Worm (Caenorhabditis elegans) whole organism, late embryonic: ENCODE results near the gene fbxa-211.

Experiments used
- C08G9.2 ChIP-seq: sonication (generic microtip); optimal IDR thresholded peaks from 2 replicates; lab custom pipeline; 2016; ENCODE audit warnings: mild to moderate bottlenecking, missing genetic modification characterization, moderate library complexity, missing compliant biosample characterization
- C38D4.7 ChIP-seq: fragments of 200-800 bp; sonication (Bioruptor generic); optimal IDR thresholded peaks from 2 replicates; lab custom pipeline; 2018; ENCODE audit warnings: mild to moderate bottlenecking, missing genetic modification characterization, moderate library complexity, missing compliant biosample characterization
- F13H6.1 ChIP-seq: sonication (generic microtip); optimal IDR thresholded peaks from 2 replicates; lab custom pipeline; 2016; ENCODE audit warnings: missing genetic modification characterization, missing compliant biosample characterization
- K09A11.1 ChIP-seq: sonication (generic microtip); optimal IDR thresholded peaks from 2 replicates; lab custom pipeline; 2017; ENCODE audit warnings: antibody characterized with exemption, mild to moderate bottlenecking, missing genetic modification characterization, missing compliant biosample characterization; ENCODE audit not compliant: insufficient read depth
- Y22D7AL.16 ChIP-seq: sonication (generic microtip); optimal IDR thresholded peaks from 2 replicates; lab custom pipeline; 2016; ENCODE audit warnings: missing genetic modification characterization, missing compliant biosample characterization
- ahr-1 ChIP-seq: sonication (generic microtip); optimal IDR thresholded peaks from 2 replicates; lab custom pipeline; 2016; ENCODE audit warnings: missing genetic modification characterization, missing compliant biosample characterization
- ceh-18 ChIP-seq: sonication (generic microtip); optimal IDR thresholded peaks from 2 replicates; lab custom pipeline; 2016; ENCODE audit warnings: missing genetic modification characterization, missing compliant biosample characterization
- ceh-19 ChIP-seq: fragments of 200-800 bp; sonication (Bioruptor generic); optimal IDR thresholded peaks from 2 replicates; lab custom pipeline; 2018; ENCODE audit warnings: mild to moderate bottlenecking, missing genetic modification characterization, missing compliant biosample characterization
- ceh-2 ChIP-seq: sonication (generic microtip); optimal IDR thresholded peaks from 2 replicates; lab custom pipeline; 2016; ENCODE audit warnings: missing genotype, missing genetic modification characterization, missing compliant biosample characterization
- ceh-30 ChIP-seq: fragments of 150-350 bp; optimal IDR thresholded peaks from 2 replicates; lab custom pipeline; 2014; ENCODE audit warnings: missing biosample characterization, missing genetic modification characterization
- ceh-45 ChIP-seq: fragments of 200-800 bp; sonication (Bioruptor generic); IDR thresholded peaks from 2 replicates; pipeline ENCODE4 v1.3.6; 2022; ENCODE audit warnings: missing genetic modification reagents, missing genetic modification characterization, missing compliant biosample characterization
- ceh-9 ChIP-seq: sonication (generic microtip); optimal IDR thresholded peaks from 2 replicates; lab custom pipeline; 2016; ENCODE audit warnings: mild to moderate bottlenecking, missing genetic modification characterization, inconsistent platforms, missing compliant biosample characterization
- elt-2 ChIP-seq: sonication (generic microtip); optimal IDR thresholded peaks from 2 replicates; lab custom pipeline; 2016; ENCODE audit warnings: missing genetic modification reagents, missing genetic modification characterization, missing compliant biosample characterization
- eyg-1 ChIP-seq: sonication (generic microtip); optimal IDR thresholded peaks from 2 replicates; lab custom pipeline; 2016; ENCODE audit warnings: missing genotype, missing genetic modification characterization, missing compliant biosample characterization
- fkh-10 ChIP-seq: fragments of 150-350 bp; optimal IDR thresholded peaks from 2 replicates; lab custom pipeline; 2014; ENCODE audit warnings: missing biosample characterization, missing genetic modification reagents, missing genetic modification characterization
- fkh-6 ChIP-seq: sonication (generic microtip); optimal IDR thresholded peaks from 2 replicates; lab custom pipeline; 2016; ENCODE audit warnings: missing genetic modification characterization, missing compliant biosample characterization
- hlh-30 ChIP-seq: sonication (generic microtip); optimal IDR thresholded peaks from 2 replicates; lab custom pipeline; 2017; ENCODE audit warnings: antibody characterized with exemption, missing genetic modification characterization, missing compliant biosample characterization; ENCODE audit not compliant: insufficient read depth
- hlh-6 ChIP-seq: sonication (generic microtip); optimal IDR thresholded peaks from 2 replicates; lab custom pipeline; 2016; ENCODE audit warnings: missing genotype, missing genetic modification characterization, missing compliant biosample characterization
- lin-11 ChIP-seq: fragments of 200-800 bp; sonication (Bioruptor generic); optimal IDR thresholded peaks from 2 replicates; lab custom pipeline; 2018; ENCODE audit warnings: mild to moderate bottlenecking, missing genetic modification characterization, missing compliant biosample characterization
- madf-2 ChIP-seq: sonication (generic microtip); optimal IDR thresholded peaks from 2 replicates; lab custom pipeline; 2017; ENCODE audit warnings: missing genetic modification characterization, missing compliant biosample characterization
- nfya-1 ChIP-seq: sonication (generic microtip); optimal IDR thresholded peaks from 2 replicates; lab custom pipeline; 2017; ENCODE audit warnings: missing genetic modification characterization, mild to moderate bottlenecking, missing compliant biosample characterization, antibody characterized with exemption, moderate library complexity
- nhr-11 ChIP-seq: fragments of 150-350 bp; optimal IDR thresholded peaks from 2 replicates; lab custom pipeline; 2014; ENCODE audit warnings: missing biosample characterization, missing genetic modification characterization
- odd-2 ChIP-seq: sonication (generic microtip); optimal IDR thresholded peaks from 2 replicates; lab custom pipeline; 2017; ENCODE audit warnings: antibody characterized with exemption, mild to moderate bottlenecking, missing genetic modification characterization, missing compliant biosample characterization
- pat-9 ChIP-seq: fragments of 200-800 bp; sonication (Bioruptor generic); optimal IDR thresholded peaks from 2 replicates; lab custom pipeline; 2018; ENCODE audit warnings: mild to moderate bottlenecking, missing genetic modification characterization, moderate library complexity, missing compliant biosample characterization
- pros-1 ChIP-seq: fragments of 150-350 bp; optimal IDR thresholded peaks from 2 replicates; lab custom pipeline; 2014; ENCODE audit warnings: missing biosample characterization, missing genetic modification reagents, missing genetic modification characterization
- ref-2 ChIP-seq: sonication (generic microtip); optimal IDR thresholded peaks from 2 replicates; lab custom pipeline; 2016; ENCODE audit warnings: missing genetic modification characterization, missing compliant biosample characterization
- rnt-1 ChIP-seq: sonication (generic microtip); optimal IDR thresholded peaks from 2 replicates; lab custom pipeline; 2016; ENCODE audit warnings: missing genetic modification characterization, missing compliant biosample characterization
- sdc-2 ChIP-seq: sonication (generic microtip); optimal IDR thresholded peaks from 2 replicates; lab custom pipeline; 2016; ENCODE audit warnings: missing genotype, missing genetic modification characterization, missing compliant biosample characterization
- sox-2 ChIP-seq: fragments of 200-800 bp; sonication (Bioruptor generic); IDR thresholded peaks from 2 replicates; pipeline ENCODE4 v1.3.6; 2022; ENCODE audit warnings: missing genetic modification reagents, missing genetic modification characterization, missing compliant biosample characterization
- sox-4 ChIP-seq: sonication (generic microtip); optimal IDR thresholded peaks from 2 replicates; lab custom pipeline; 2017; ENCODE audit warnings: mild to moderate bottlenecking, missing genetic modification characterization, inconsistent platforms, missing compliant biosample characterization
- tbx-7 ChIP-seq: sonication (generic microtip); optimal IDR thresholded peaks from 2 replicates; lab custom pipeline; 2016; ENCODE audit warnings: missing genotype, missing genetic modification characterization, missing compliant biosample characterization
- unc-86 ChIP-seq: sonication (generic microtip); optimal IDR thresholded peaks from 2 replicates; lab custom pipeline; 2016; ENCODE audit warnings: missing genetic modification characterization, missing compliant biosample characterization
- zip-5 ChIP-seq: sonication (generic microtip); optimal IDR thresholded peaks from 2 replicates; lab custom pipeline; 2016; ENCODE audit warnings: missing genetic modification characterization, missing compliant biosample characterization
- ztf-16 ChIP-seq: sonication (generic microtip); optimal IDR thresholded peaks from 2 replicates; lab custom pipeline; 2017; ENCODE audit warnings: missing genetic modification characterization, missing compliant biosample characterization

fbxa-211 gene

DNA sequence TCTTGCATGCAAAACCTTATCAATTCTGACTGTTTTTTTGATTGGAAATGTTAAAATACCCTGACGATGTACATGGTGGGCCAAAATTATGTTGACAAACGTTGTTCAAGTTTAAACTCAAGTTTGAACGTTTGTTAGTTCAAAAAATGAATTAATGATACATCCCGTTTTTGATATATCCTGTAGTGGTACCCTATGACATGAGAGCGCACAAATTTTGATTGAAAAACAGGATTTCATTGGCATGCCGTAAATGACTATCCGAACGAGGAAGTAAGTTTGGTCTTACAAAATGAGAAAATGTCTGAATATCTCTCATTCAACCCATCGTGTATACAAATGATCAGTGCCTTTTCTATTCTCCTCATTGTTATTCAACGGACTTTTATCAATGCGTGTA is 13.8 kb downstream of the fbxa-211 start, which contains the start of gene Y37H2A.11:
TSS of gene Y37H2A.11 (plus strand) at position 301 of the 400 bp plus-strand sequence.
- no peak for TF ChIP-seq C38D4.7 (GFP tag; lab: Kevin White, UChicago)
- TF ChIP-seq elt-2 (tag; lab: Kevin White, UChicago): no peak
- no peak for TF ChIP-seq pat-9 (tag; lab: Kevin White, UChicago)
- no peak for TF ChIP-seq ceh-2 (tag; lab: Kevin White, UChicago)
- TF ChIP-seq ceh-30 (tag; lab: Kevin White, UChicago): no peak
- TF ChIP-seq ceh-19: no peak
- TF ChIP-seq ceh-45: no peak
- TF ChIP-seq lin-11: no peak
- TF ChIP-seq tbx-7 (tag; lab: Kevin White, UChicago): no peak

DNA sequence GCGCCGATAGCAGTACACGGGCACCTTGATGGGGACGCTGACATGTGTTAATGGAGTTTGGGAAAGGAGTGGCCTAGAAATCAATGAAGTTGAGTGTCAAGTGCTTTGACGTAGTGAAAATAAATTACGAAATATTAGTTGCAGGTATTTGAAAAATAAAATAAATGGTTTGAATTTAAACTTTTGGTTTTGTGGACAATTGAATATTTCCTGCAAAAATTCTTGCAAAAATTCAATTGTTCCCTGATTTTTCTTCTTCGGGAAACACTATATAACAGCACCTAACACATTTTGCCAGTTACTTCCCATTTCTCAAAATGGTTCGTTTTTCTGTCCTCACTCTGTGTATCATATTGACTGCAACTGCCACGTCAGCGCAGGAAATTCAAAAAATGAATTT is 15.2 kb downstream of the fbxa-211 start, which contains the start of gene Y37H2A.13:
TSS of gene Y37H2A.13 (plus strand) at position 301 of the 400 bp plus-strand sequence.
- no peak for TF ChIP-seq ceh-45
- TF ChIP-seq hlh-30: no peak
- TF ChIP-seq, all 69 proteins: peak for 0

DNA sequence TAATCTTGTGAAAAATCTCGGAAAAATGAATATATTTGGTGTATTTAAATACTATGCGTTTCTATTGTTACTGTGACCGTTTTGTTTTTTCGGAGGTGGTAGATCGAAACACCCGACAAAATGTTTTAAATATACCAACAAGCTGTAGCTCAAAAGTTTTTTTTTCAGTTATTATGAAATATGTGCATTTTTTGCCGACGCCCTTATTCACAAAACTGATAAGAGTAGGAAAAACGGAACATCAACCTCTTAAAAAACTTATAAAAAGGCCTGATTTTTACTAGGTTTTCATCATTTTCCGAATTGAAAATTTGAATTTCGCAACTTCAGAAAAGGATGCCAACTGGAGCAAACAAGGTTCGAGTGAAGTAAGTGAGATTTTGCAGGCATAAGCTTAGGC is 16.1 kb downstream of the fbxa-211 start, which contains the start of gene Y37H2A.14:
TSS of gene Y37H2A.14 (plus strand) at position 301 of the 400 bp plus-strand sequence.
- TF ChIP-seq ceh-19 (no peak), ref-2 (tag; lab: Kevin White, UChicago) (no peak), nfya-1 (tag; lab: Kevin White, UChicago) (no peak), sdc-2 (tag; lab: Kevin White, UChicago) (no peak), lin-11 (no peak)

DNA sequence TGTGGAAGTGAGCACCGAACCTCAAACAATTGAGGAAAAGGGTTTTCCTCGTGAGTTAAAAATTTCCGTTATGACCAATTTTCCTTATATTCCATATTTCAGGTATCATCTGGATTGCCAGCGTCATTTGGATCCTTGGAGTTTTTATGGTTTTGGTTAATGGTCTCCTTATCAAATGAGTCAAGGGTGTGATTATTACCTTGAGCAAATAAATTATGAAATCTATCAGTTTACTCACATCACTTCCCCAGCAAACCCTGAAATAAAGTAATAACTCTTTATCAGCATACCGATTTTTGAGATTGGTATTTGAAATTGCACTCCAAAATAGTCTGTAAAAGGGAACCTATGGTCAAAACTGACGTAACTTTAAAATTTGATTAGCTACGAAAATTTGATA is 17.1 kb downstream of the fbxa-211 start:
- TF ChIP-seq hlh-6 (tag; lab: Kevin White, UChicago) (no peak), ztf-16 (tag; lab: Kevin White, UChicago) (no peak), Y22D7AL.16 (tag; lab: Kevin White, UChicago) (no peak), F13H6.1 (no peak), ceh-18 (tag; lab: Kevin White, UChicago) (no peak), K09A11.1 (no peak), unc-86 (tag; lab: Kevin White, UChicago) (no peak), pat-9 (tag; lab: Kevin White, UChicago) (no peak), lin-11 (no peak), sox-4 (tag; lab: Kevin White, UChicago) (no peak)

DNA sequence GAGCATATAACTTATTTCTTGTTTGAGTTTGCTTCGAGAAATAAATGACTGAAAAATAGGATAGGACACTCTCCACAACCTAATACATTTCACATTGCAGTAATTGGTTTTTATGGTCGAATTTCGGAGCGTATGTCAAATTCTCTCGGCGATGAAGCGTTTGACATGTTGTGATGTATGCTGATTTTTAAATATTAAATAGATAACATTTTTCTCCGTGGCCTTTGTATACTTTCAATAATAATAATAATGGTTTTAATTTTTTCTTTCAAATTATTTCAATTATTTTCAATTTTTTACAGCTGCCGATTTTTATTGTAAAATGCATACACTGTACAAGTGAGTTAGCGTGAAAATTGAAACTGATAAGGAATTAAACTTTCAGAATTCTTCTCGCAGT is 18.8 kb downstream of the fbxa-211 start, which contains the start of gene C14A6.3:
TSS of gene C14A6.3 (plus strand) at position 301 of the 400 bp plus-strand sequence.
- TF ChIP-seq rnt-1 (tag; lab: Kevin White, UChicago) (no peak), ceh-45 (no peak), nfya-1 (tag; lab: Kevin White, UChicago) (no peak), odd-2 (tag; lab: Kevin White, UChicago) (no peak), ceh-18 (tag; lab: Kevin White, UChicago) (no peak), pros-1 (no peak), sox-2 (no peak), fkh-10 (GFP tag; lab: Kevin White, UChicago) (no peak)

DNA sequence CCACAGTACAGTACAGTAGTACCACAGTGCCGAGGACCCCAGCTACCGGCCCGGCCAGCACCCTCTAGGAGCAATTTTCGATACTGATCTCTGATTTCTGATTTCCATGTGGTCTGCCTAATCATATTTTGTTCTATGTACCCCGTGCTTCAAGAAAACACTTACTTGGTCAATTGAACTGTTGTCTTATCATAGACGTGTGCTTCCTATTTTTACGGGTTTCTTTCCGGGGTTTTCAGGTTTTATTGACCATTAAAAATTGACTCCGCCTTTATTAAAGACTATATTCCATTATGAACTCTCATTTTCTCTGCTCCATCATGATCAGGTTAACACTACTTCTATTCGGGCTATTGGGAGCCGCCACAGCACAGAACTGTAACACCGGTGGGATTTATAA is 30.4 kb downstream of the fbxa-211 start, which contains the start of gene clec-48:
TSS of gene clec-48 (plus strand) at position 320 of the 400 bp plus-strand sequence.
- TF ChIP-seq rnt-1 (tag; lab: Kevin White, UChicago) (no peak), ztf-16 (tag; lab: Kevin White, UChicago) (no peak), ceh-30 (tag; lab: Kevin White, UChicago) (no peak), zip-5 (tag; lab: Kevin White, UChicago) (no peak), sox-4 (tag; lab: Kevin White, UChicago) (no peak), C08G9.2 (no peak), ceh-9 (no peak), madf-2 (tag; lab: Kevin White, UChicago) (no peak), eyg-1 (no peak), fkh-6 (no peak), nhr-11 (tag; lab: Kevin White, UChicago) (no peak), unc-86 (tag; lab: Kevin White, UChicago) (no peak), ahr-1 (tag; lab: Kevin White, UChicago) (no peak), fkh-10 (GFP tag; lab: Kevin White, UChicago) (no peak)
- TF ChIP-seq, all 69 proteins: peak for 0
